Worm (Caenorhabditis elegans) whole organism, L1 larva: ENCODE data around the gene F17H10.4.

Source experiments
- dsc-1 ChIP-seq: sonication (generic microtip); optimal IDR thresholded peaks from 2 replicates; lab custom pipeline; 2016; ENCODE audit warnings: mild to moderate bottlenecking, missing genetic modification characterization, missing compliant biosample characterization
- efl-1 ChIP-seq, 4 experiments: fragments of 150-350 bp; optimal IDR thresholded peaks in 3 of 4; peaks in 1 of 4; 1 replicate in 1 of 4; 2 replicates in 3 of 4; lab custom pipeline; 2014; ENCODE audit warnings: missing biosample characterization in 2 of 4, missing genetic modification characterization in 2 of 4, missing genetic modification reagents in 2 of 4
- fkh-4 ChIP-seq: sonication (generic microtip); optimal IDR thresholded peaks from 2 replicates; lab custom pipeline; 2016; ENCODE audit warnings: missing compliant biosample characterization, missing genetic modification characterization, borderline replicate concordance
- fos-1 ChIP-seq: fragments of 150-350 bp; optimal IDR thresholded peaks from 2 replicates; lab custom pipeline; 2014; ENCODE audit warnings: missing biosample characterization, missing genetic modification characterization
- lin-13 ChIP-seq: fragments of 150-350 bp; optimal IDR thresholded peaks from 2 replicates; lab custom pipeline; 2014; ENCODE audit warnings: missing biosample characterization, missing genetic modification reagents, missing genetic modification characterization
- mdl-1 ChIP-seq, 2 experiments: fragments of 150-350 bp; optimal IDR thresholded peaks; 2 replicates each; lab custom pipeline; 2014 to 2017; ENCODE audit warnings: missing biosample characterization in 2 of 2, missing genetic modification characterization in 2 of 2, inconsistent platforms in 1 of 2
- mef-2 ChIP-seq: fragments of 150-350 bp; optimal IDR thresholded peaks from 2 replicates; lab custom pipeline; 2014; ENCODE audit warnings: missing biosample characterization, missing genetic modification characterization
- nhr-28 ChIP-seq: fragments of 150-350 bp; optimal IDR thresholded peaks from 2 replicates; lab custom pipeline; 2014; ENCODE audit warnings: missing biosample characterization, missing genetic modification characterization
- snpc-4 ChIP-seq: fragments of 150-350 bp; optimal IDR thresholded peaks from 2 replicates; lab custom pipeline; 2014; ENCODE audit warnings: missing biosample characterization, missing genetic modification characterization
- snu-23 ChIP-seq: sonication (generic microtip); optimal IDR thresholded peaks from 2 replicates; lab custom pipeline; 2016; ENCODE audit warnings: missing genetic modification characterization, missing compliant biosample characterization
- sox-4 ChIP-seq: sonication (generic microtip); optimal IDR thresholded peaks from 2 replicates; lab custom pipeline; 2016; ENCODE audit warnings: missing genetic modification characterization, missing compliant biosample characterization
- unc-30 ChIP-seq: sonication (generic microtip); optimal IDR thresholded peaks from 2 replicates; lab custom pipeline; 2017; ENCODE audit warnings: missing biosample characterization, missing genetic modification characterization
- zip-4 ChIP-seq: fragments of 200-800 bp; sonication (Bioruptor generic); optimal IDR thresholded peaks from 2 replicates; lab custom pipeline; 2018; ENCODE audit warnings: mild to moderate bottlenecking, missing genetic modification characterization, moderate library complexity, missing compliant biosample characterization
- ztf-11 ChIP-seq, 2 experiments: sonication (generic microtip); optimal IDR thresholded peaks; 2 replicates each; lab custom pipeline; 2016 to 2017; ENCODE audit warnings: missing genetic modification characterization in 2 of 2, missing biosample characterization in 1 of 2, missing compliant biosample characterization in 1 of 2

DNA sequence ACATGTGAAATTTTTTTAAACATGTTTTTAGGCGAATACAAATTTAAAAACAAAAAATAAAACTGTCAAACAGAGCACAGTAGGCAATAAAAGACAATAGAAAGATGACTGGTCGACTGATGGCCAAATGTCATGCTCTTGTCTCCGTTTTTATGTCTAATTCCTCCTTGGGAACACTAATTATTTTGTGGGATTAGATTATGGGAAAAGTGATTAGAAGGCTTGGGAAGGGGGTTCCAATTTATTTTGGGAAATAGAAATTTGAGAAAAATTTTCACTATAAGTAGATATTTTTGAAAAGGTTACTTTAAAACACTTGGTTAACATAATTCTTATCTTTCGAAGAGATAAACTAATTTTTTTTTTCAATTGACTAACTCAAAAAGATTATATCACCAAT lies 44.5 kb upstream of the F17H10.4 start:
- TF ChIP-seq fos-1 (tag; lab: Kevin White, UChicago) = no peak
- no peak for TF ChIP-seq efl-1 (optimal IDR thresholded peaks at IDR 0.05; lab: Kevin White, UChicago)
- no peak for TF ChIP-seq efl-1 (GFP tag; optimal IDR thresholded peaks at IDR 0.05 in 1 of 2; lab: Kevin White, UChicago)
- TF ChIP-seq lin-13 (GFP tag; lab: Kevin White, UChicago) = no peak
- no peak for TF ChIP-seq mef-2 (tag; lab: Kevin White, UChicago)
- TF ChIP-seq dsc-1 (tag; lab: Kevin White, UChicago) = no peak
- TF ChIP-seq ztf-11 (tag; optimal IDR thresholded peaks at IDR 0.05; lab: Kevin White, UChicago) = no peak
- TF ChIP-seq unc-30 = no peak
- TF ChIP-seq mdl-1 (tag; optimal IDR thresholded peaks at IDR 0.05; lab: Kevin White, UChicago) = no peak
- no peak for TF ChIP-seq fkh-4
- TF ChIP-seq snpc-4 = no peak
- no peak for TF ChIP-seq snu-23 (GFP tag; lab: Kevin White, UChicago)
- TF ChIP-seq sox-4 (tag; lab: Kevin White, UChicago) = no peak
- TF ChIP-seq nhr-28 (tag; lab: Kevin White, UChicago) = no peak
- TF ChIP-seq zip-4 (GFP tag; lab: Kevin White, UChicago) = no peak
